Fruit fly (Drosophila melanogaster): ENCODE results near the gene CG1387.
A peak's percentile ranks its signal among the peaks of the same experiment; 100 is the strongest.

CG1387 gene

dm6 chrX:8409793-8410192 lies 24.2 kb downstream of the CG1387 start (continued):
- TF ChIP-seq unc-4 (GFP tag; IDR thresholded peaks at IDR 0.05; ENCODE audit: partially characterized antibody) (no peak), CG32532 (GFP tag; IDR thresholded peaks at IDR 0.05) (peak; percentile 84), CG5953 (GFP tag; IDR thresholded peaks at IDR 0.05) (no peak; the same call in 1 of the 2 replicates), Ptx1 (GFP tag; IDR thresholded peaks at IDR 0.05) (no peak), Gsc (GFP tag; IDR thresholded peaks at IDR 0.05) (no peak), scrt (GFP tag; optimal IDR thresholded peaks at IDR 0.05) (peak; percentile 73), HLH3B (GFP tag; IDR thresholded peaks at IDR 0.05) (peak; percentile 75; the same call in 1 of the 2 replicates), CoRest (tag; optimal IDR thresholded peaks at IDR 0.05) (no peak), caup (GFP tag; optimal IDR thresholded peaks at IDR 0.05; ENCODE audit: severe bottlenecking) (peak; percentile 72), repo (GFP tag; optimal IDR thresholded peaks at IDR 0.05) (no peak), Hand (GFP tag; optimal IDR thresholded peaks at IDR 0.05) (peak; percentile 90), chm (GFP tag; IDR thresholded peaks at IDR 0.05) (peak; percentile 97), CG12071 (GFP tag; optimal IDR thresholded peaks at IDR 0.05) (peak; percentile 80), NFAT (GFP tag; IDR thresholded peaks at IDR 0.05) (peak; percentile 87), CG4328 (GFP tag; optimal IDR thresholded peaks at IDR 0.05) (peak; percentile 83), Xrp1 (GFP tag; IDR thresholded peaks at IDR 0.05) (peak; percentile 74), fd64A (GFP tag; optimal IDR thresholded peaks at IDR 0.05) (no peak), CG4404 (GFP tag; IDR thresholded peaks at IDR 0.05) (0 out of 2 replicates have a peak, but pooled peaks have one; percentile 18), CG16779 (GFP tag; IDR thresholded peaks at IDR 0.05) (peak; percentile 80; the same call in 1 of the 2 replicates), trh (GFP tag; optimal IDR thresholded peaks at IDR 0.05) (no peak), CG7357 (GFP tag; IDR thresholded peaks at IDR 0.05) (no peak), sima (GFP tag; optimal IDR thresholded peaks at IDR 0.05) (no peak), CTCF (GFP tag; optimal IDR thresholded peaks at IDR 0.05) (peak; percentile 44), CG12769 (tag; optimal IDR thresholded peaks at IDR 0.05) (peak; percentile 38), Ravus (GFP tag; IDR thresholded peaks at IDR 0.05) (no peak), gem (tag; optimal IDR thresholded peaks at IDR 0.05) (no peak), CG6813 (GFP tag; optimal IDR thresholded peaks at IDR 0.05) (peak; percentile 51), YL-1 (GFP tag; optimal IDR thresholded peaks at IDR 0.05) (peak; percentile 33), cas (GFP tag; IDR thresholded peaks at IDR 0.05) (peak; percentile 91), CG10147 (GFP tag; optimal IDR thresholded peaks at IDR 0.05) (peak; percentile 92), CG7786 (GFP tag; optimal IDR thresholded peaks at IDR 0.05) (no peak), insv (GFP tag; optimal IDR thresholded peaks at IDR 0.05) (peak in 1 of 2 experiments; percentile 46), MTF-1 (GFP tag; optimal IDR thresholded peaks at IDR 0.05; ENCODE audit: borderline replicate concordance) (peak; percentile 57), rib (GFP tag; IDR thresholded peaks at IDR 0.05) (peak; percentile 91), CG2120 (GFP tag; optimal IDR thresholded peaks at IDR 0.05) (no peak), sob (GFP tag; IDR thresholded peaks at IDR 0.05) (peak; percentile 85), Aef1 (GFP tag; IDR thresholded peaks at IDR 0.05) (no peak), fd3F (GFP tag; optimal IDR thresholded peaks at IDR 0.05) (no peak), sqz (GFP tag; optimal IDR thresholded peaks at IDR 0.05) (peak; percentile 61), Hmr (GFP tag; optimal IDR thresholded peaks at IDR 0.05) (peak; percentile 65), HLHmδ (GFP tag; optimal IDR thresholded peaks at IDR 0.05) (peak; percentile 95), B-H2 (GFP tag; optimal IDR thresholded peaks at IDR 0.05) (peak; percentile 98), Hey (tag; optimal IDR thresholded peaks at IDR 0.05) (peak; percentile 76), kah (GFP tag; optimal IDR thresholded peaks at IDR 0.05) (peak; percentile 55), ham (GFP tag; IDR thresholded peaks at IDR 0.05) (peak; percentile 42; the same call in 1 of the 2 replicates), ewg (GFP tag; optimal IDR thresholded peaks at IDR 0.05) (peak; percentile 78), psq (GFP tag; optimal IDR thresholded peaks at IDR 0.05) (no peak), her (GFP tag; optimal IDR thresholded peaks at IDR 0.05) (peak; percentile 17), CG1832 (GFP tag; optimal IDR thresholded peaks at IDR 0.05) (no peak), CG9932 (GFP tag; IDR thresholded peaks at IDR 0.05) (peak; percentile 63), CG7271 (tag; optimal IDR thresholded peaks at IDR 0.05) (peak; percentile 19)
